Fruit fly (Drosophila melanogaster) whole organism: Measurements from ENCODE around the gene pyd.

ENCODE experiments used
- CG8478 ChIP-seq: fragments of >200 bp; optimal IDR thresholded peaks from 2 replicates; lab custom pipeline; 2018; ENCODE audit warnings: inconsistent platforms
- Dll ChIP-seq: fragments of >200 bp; optimal IDR thresholded peaks from 2 replicates; lab custom pipeline; 2017
- EcR ChIP-seq, 2 experiments: fragments of >200 bp; optimal IDR thresholded peaks; 2 replicates each; lab custom pipeline; 2017; ENCODE audit warnings: missing biosample characterization in 2 of 2, missing genetic modification characterization in 2 of 2, missing genetic modification reagents in 2 of 2
- pan ChIP-seq: fragments of >200 bp; optimal IDR thresholded peaks from 2 replicates; lab custom pipeline; 2017
- psq ChIP-seq: fragments of >200 bp; optimal IDR thresholded peaks from 2 replicates; lab custom pipeline; 2017
- usp ChIP-seq: fragments of >200 bp; optimal IDR thresholded peaks from 2 replicates; lab custom pipeline; 2017; ENCODE audit warnings: missing biosample characterization, missing genetic modification characterization, mixed read lengths

Gene pyd

dm6 chr3R:8879012-8879599, 52.6 kb downstream of the pyd start:
- TF ChIP-seq EcR (GFP tag; optimal IDR thresholded peaks at IDR 0.05; lab: Kevin White, UChicago), result no peak
- no peak for TF ChIP-seq psq (lab: Kevin White, UChicago)
- no peak for TF ChIP-seq usp (GFP tag; lab: Kevin White, UChicago)

DNA sequence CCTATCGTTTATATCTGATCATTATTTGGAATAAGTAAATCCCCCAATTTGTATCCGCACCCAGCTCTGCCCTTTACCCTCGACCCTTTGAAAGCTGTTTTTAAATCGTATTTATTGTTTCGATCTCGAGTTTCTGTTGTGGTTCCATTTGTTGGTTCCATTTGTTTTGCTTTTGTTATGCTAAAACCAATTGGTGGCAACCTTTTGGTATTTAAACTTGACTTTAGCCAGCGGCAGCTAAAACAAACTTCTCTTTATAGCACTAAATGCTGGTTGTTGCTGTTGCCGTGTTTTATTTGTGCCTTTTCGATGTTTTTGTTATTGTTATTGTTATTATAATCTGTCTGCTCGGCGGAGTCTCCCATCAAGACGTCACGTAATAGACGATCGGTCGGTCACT, 53.5 kb downstream of the pyd start:
- TF ChIP-seq psq (lab: Kevin White, UChicago) (no peak), pan (lab: Kevin White, UChicago) (no peak), CG8478 (lab: Kevin White, UChicago) (no peak), Dll (lab: Kevin White, UChicago) (no peak), usp (GFP tag; lab: Kevin White, UChicago) (no peak), EcR (GFP tag; optimal IDR thresholded peaks at IDR 0.05; lab: Kevin White, UChicago) (no peak)

DNA sequence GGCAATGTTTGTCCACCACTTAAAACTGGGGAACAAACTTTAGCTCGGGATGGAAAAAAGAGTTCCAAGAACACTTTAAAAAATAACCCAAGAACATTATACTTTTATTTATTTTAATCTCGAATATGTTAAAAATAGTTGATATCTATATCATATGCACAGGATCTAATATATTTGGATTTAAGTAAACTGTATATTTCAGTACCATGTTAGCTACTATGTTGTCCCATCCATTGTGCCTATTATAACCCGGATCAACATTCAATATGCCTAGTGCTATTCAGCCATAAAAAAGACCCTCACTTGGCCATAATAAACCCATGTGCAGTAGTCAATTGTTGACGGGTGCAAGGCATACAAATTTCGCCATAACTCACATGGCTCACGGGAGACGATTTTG, 55.9 kb downstream of the pyd start:
- TF ChIP-seq EcR (GFP tag; optimal IDR thresholded peaks at IDR 0.05; lab: Kevin White, UChicago), result no peak
- TF ChIP-seq pan (lab: Kevin White, UChicago), result no peak
- no peak for TF ChIP-seq CG8478 (lab: Kevin White, UChicago)

DNA sequence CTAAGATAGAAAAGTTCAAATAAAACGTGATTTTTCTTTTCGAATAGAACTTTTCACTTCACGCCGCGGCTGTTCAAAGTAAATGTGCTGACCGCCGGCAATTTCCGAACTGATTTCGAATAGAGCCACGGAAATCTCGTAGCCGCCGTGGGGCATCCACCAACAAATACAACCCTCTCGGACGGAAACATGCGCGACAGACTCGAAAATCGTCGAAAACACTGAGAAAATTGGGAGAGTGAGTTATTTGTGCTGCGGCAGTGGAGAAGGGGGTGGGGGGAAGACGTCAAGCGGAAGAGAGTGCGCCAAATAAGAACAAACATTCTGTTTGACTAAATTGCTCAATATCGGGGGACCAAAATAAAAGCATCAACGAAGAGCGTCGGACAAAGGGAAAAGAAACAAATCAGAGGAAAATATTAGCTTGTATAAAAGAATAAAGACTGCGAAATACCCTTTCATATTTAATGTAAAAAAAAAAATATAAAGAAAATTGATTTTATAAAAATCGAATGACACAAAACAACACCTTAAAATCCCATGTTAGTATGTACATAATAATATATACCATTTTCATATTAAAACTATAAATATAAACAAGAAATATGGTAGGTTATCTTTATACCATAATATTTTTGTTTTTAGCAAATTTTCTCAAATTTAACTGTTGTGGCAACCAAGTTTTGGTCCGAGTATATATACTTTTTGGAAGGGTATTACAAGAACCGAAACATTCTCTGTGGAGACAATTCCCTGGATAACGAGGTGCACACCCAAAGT, 64.2 kb downstream of the pyd start:
- no peak for TF ChIP-seq EcR (GFP tag; optimal IDR thresholded peaks at IDR 0.05; lab: Kevin White, UChicago)
- no peak for TF ChIP-seq usp (GFP tag; lab: Kevin White, UChicago)
- no peak for TF ChIP-seq psq (lab: Kevin White, UChicago)
- no peak for TF ChIP-seq Dll (lab: Kevin White, UChicago)
- TF ChIP-seq CG8478 (lab: Kevin White, UChicago), result no peak
- TF ChIP-seq pan (lab: Kevin White, UChicago), result no peak

- no peak for TF ChIP-seq CG8478 (lab: Kevin White, UChicago)
- TF ChIP-seq usp (GFP tag; lab: Kevin White, UChicago), result no peak
- no peak for TF ChIP-seq EcR (GFP tag; optimal IDR thresholded peaks at IDR 0.05; lab: Kevin White, UChicago)
- no peak for TF ChIP-seq Dll (lab: Kevin White, UChicago)
- TF ChIP-seq pan (lab: Kevin White, UChicago), result no peak
- TF ChIP-seq psq (lab: Kevin White, UChicago), result no peak
These were observed 66.7 kb downstream of the pyd start for dm6 chr3R:8865031-8865430.

dm6 chr3R:8863094-8863865, 68.4 kb downstream of the pyd start:
- TF ChIP-seq EcR (GFP tag; optimal IDR thresholded peaks at IDR 0.05; lab: Kevin White, UChicago) (no peak), CG8478 (lab: Kevin White, UChicago) (no peak), pan (lab: Kevin White, UChicago) (no peak), Dll (lab: Kevin White, UChicago) (no peak), psq (lab: Kevin White, UChicago) (no peak), usp (GFP tag; lab: Kevin White, UChicago) (no peak)

DNA sequence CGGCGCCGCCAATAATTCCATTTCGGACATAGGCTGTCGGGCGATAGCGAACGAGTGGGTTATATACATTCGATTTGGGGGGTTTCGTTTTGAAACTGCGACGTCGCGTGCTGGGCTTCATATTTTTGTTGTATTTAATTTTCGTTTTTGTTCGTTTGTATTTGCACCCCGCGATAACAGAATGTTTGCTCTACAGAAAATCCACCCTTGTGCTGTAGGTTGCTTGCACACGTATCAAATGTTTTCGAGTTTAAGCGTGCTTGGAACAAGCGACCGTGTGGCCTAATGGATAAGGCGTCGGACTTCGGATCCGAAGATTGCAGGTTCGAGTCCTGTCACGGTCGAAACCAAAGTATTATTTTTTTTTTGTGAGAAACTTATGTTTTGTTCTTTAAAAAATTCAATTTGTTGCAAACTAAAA, 69.0 kb downstream of the pyd start:
- TF ChIP-seq usp (GFP tag; lab: Kevin White, UChicago), result no peak

dm6 chr3R:8862208-8862607, 69.5 kb downstream of the pyd start:
- no peak for TF ChIP-seq Dll (lab: Kevin White, UChicago)
- no peak for TF ChIP-seq CG8478 (lab: Kevin White, UChicago)
- TF ChIP-seq EcR (GFP tag; optimal IDR thresholded peaks at IDR 0.05; lab: Kevin White, UChicago), result no peak
- TF ChIP-seq pan (lab: Kevin White, UChicago), result no peak
- no peak for TF ChIP-seq usp (GFP tag; lab: Kevin White, UChicago)

dm6 chr3R:8861671-8862070, 70.0 kb downstream of the pyd start:
- TF ChIP-seq psq (lab: Kevin White, UChicago) (no peak), CG8478 (lab: Kevin White, UChicago) (no peak), usp (GFP tag; lab: Kevin White, UChicago) (no peak), pan (lab: Kevin White, UChicago) (no peak), Dll (lab: Kevin White, UChicago) (no peak), EcR (GFP tag; optimal IDR thresholded peaks at IDR 0.05; lab: Kevin White, UChicago) (no peak)

dm6 chr3R:8860126-8861059, 71.3 kb downstream of the pyd start:
- no peak for TF ChIP-seq usp (GFP tag; lab: Kevin White, UChicago)

DNA sequence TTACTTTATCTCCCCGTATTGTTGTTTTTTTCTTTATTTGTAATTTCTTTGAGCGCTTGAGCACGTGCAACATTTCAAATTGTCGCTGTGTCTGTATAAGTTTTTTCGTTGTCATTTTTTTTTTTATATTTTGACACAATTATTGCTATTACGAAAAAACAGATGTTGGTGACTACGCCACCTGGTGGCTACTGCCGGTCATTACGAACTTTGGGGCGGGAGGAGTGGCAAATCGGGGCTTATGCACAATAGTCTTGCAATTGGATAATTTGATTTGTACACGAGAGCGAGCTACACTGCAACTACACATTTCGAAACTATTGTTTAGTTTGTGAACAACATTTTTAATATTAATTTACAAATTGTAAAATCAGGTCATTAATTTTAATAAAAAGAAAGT, 72.4 kb downstream of the pyd start:
- no peak for TF ChIP-seq usp (GFP tag; lab: Kevin White, UChicago)
- no peak for TF ChIP-seq psq (lab: Kevin White, UChicago)
- TF ChIP-seq CG8478 (lab: Kevin White, UChicago), result no peak
- no peak for TF ChIP-seq pan (lab: Kevin White, UChicago)
- no peak for TF ChIP-seq EcR (GFP tag; optimal IDR thresholded peaks at IDR 0.05; lab: Kevin White, UChicago)
- TF ChIP-seq Dll (lab: Kevin White, UChicago), result no peak
